Worm (Caenorhabditis elegans): Measurements from ENCODE around the gene F49E8.6.

Gene F49E8.6

ce11 chrIV:7542485-7543001, 11.9 kb downstream of the F49E8.6 start, which contains the start of gene R05G6.10:
R05G6.10 (minus strand) TSS chrIV:7542535.
- no peak for TF ChIP-seq ztf-4 (tag; optimal IDR thresholded peaks at IDR 0.05)
- no peak for TF ChIP-seq pqm-1 (tag; optimal IDR thresholded peaks at IDR 0.05)
- no peak for TF ChIP-seq elt-1 (tag; optimal IDR thresholded peaks at IDR 0.05)
- TF ChIP-seq nhr-43 (tag; optimal IDR thresholded peaks at IDR 0.05; ENCODE audit: poor library complexity, severe bottlenecking), result no peak
- TF ChIP-seq pha-4 (tag; optimal IDR thresholded peaks at IDR 0.05), result no peak
- TF ChIP-seq ceh-9 (tag; optimal IDR thresholded peaks at IDR 0.05), result no peak
- TF ChIP-seq egl-5 (tag; optimal IDR thresholded peaks at IDR 0.05), result no peak
- no peak for TF ChIP-seq elt-3 (tag; optimal IDR thresholded peaks at IDR 0.05)
- no peak for TF ChIP-seq ceh-82 (tag; optimal IDR thresholded peaks at IDR 0.05)
- no peak for TF ChIP-seq tbx-2 (tag; optimal IDR thresholded peaks at IDR 0.05)
- no peak for TF ChIP-seq nhr-28 (tag; optimal IDR thresholded peaks at IDR 0.05)
- no peak for TF ChIP-seq elt-2 (tag; optimal IDR thresholded peaks at IDR 0.05)
- no peak for TF ChIP-seq nhr-11 (tag; optimal IDR thresholded peaks at IDR 0.05)
- no peak for TF ChIP-seq fos-1 (tag; optimal IDR thresholded peaks at IDR 0.05)

- no peak for TF ChIP-seq eor-1 (tag; optimal IDR thresholded peaks at IDR 0.05)
- no peak for TF ChIP-seq nhr-77 (tag; optimal IDR thresholded peaks at IDR 0.05)
- TF ChIP-seq nhr-25 (tag; optimal IDR thresholded peaks at IDR 0.05), result no peak
- TF ChIP-seq tbx-2 (tag; optimal IDR thresholded peaks at IDR 0.05), result no peak
- TF ChIP-seq fos-1 (tag; optimal IDR thresholded peaks at IDR 0.05), result no peak
- no peak for TF ChIP-seq unc-62 (GFP tag; optimal IDR thresholded peaks at IDR 0.05)
- TF ChIP-seq zag-1 (tag; optimal IDR thresholded peaks at IDR 0.05), result no peak
- no peak for TF ChIP-seq R02D3.7 (tag; optimal IDR thresholded peaks at IDR 0.05)
- no peak for TF ChIP-seq ama-1 (optimal IDR thresholded peaks at IDR 0.05)
- TF ChIP-seq pqm-1 (tag; optimal IDR thresholded peaks at IDR 0.05), result no peak
- TF ChIP-seq lin-39 (tag; optimal IDR thresholded peaks at IDR 0.05), result no peak
- no peak for TF ChIP-seq nhr-76 (tag; optimal IDR thresholded peaks at IDR 0.05)
- no peak for TF ChIP-seq lin-15B (tag; optimal IDR thresholded peaks at IDR 0.05)
- no peak for TF ChIP-seq nhr-43 (tag; optimal IDR thresholded peaks at IDR 0.05; ENCODE audit: poor library complexity, severe bottlenecking)
- TF ChIP-seq fkh-10 (GFP tag; optimal IDR thresholded peaks at IDR 0.05), result no peak
- no peak for TF ChIP-seq sea-2 (GFP tag; optimal IDR thresholded peaks at IDR 0.05)
- TF ChIP-seq ceh-28 (tag; optimal IDR thresholded peaks at IDR 0.05), result no peak
- no peak for TF ChIP-seq elt-1 (tag; optimal IDR thresholded peaks at IDR 0.05)
- TF ChIP-seq fkh-2 (tag; optimal IDR thresholded peaks at IDR 0.05), result no peak
- no peak for TF ChIP-seq ZK546.5 (tag; optimal IDR thresholded peaks at IDR 0.05)
Measured at ce11 chrIV:7532360-7532759, 22.1 kb downstream of the F49E8.6 start, which contains the start of gene R05G6.1. R05G6.1 (plus strand) TSS chrIV:7532660.

- TF ChIP-seq nhr-25 (tag; optimal IDR thresholded peaks at IDR 0.05), result peak; percentile 48
- TF ChIP-seq ZK546.5 (tag; optimal IDR thresholded peaks at IDR 0.05), result no peak
- no peak for TF ChIP-seq mml-1 (tag; optimal IDR thresholded peaks at IDR 0.05)
- no peak for TF ChIP-seq ztf-4 (tag; optimal IDR thresholded peaks at IDR 0.05)
- TF ChIP-seq elt-1 (tag; optimal IDR thresholded peaks at IDR 0.05), result no peak
- peak; percentile 26 for TF ChIP-seq egl-5 (tag; optimal IDR thresholded peaks at IDR 0.05)
Measured at ce11 chrIV:7530226-7531070, 24.0 kb downstream of the F49E8.6 start.

ce11 chrIV:7523744-7524143, 30.7 kb downstream of the F49E8.6 start:
- TF ChIP-seq snpc-4 (tag; optimal IDR thresholded peaks at IDR 0.05), result no peak
- TF ChIP-seq ceh-82 (tag; optimal IDR thresholded peaks at IDR 0.05), result no peak
- TF ChIP-seq pha-4 (tag; optimal IDR thresholded peaks at IDR 0.05), result peak; percentile 27

- TF ChIP-seq unc-62 (GFP tag; optimal IDR thresholded peaks at IDR 0.05), result no peak
- TF ChIP-seq lin-39 (tag; optimal IDR thresholded peaks at IDR 0.05), result no peak
- TF ChIP-seq nhr-237 (tag; optimal IDR thresholded peaks at IDR 0.05), result no peak
- no peak for TF ChIP-seq ztf-11 (tag; optimal IDR thresholded peaks at IDR 0.05)
- TF ChIP-seq aly-2 (tag; optimal IDR thresholded peaks at IDR 0.05), result no peak
Measured at ce11 chrIV:7521591-7521990, 32.9 kb downstream of the F49E8.6 start.

Measured in whole organism, L3 larva.